Worm (Caenorhabditis elegans): ENCODE measurements around the gene F10D7.10.

The F10D7.10 gene

ce11 chrX:17421532-17422078, 42.0 kb upstream of the F10D7.10 start, which contains the start of gene osm-11:
Gene osm-11, minus strand, starts transcription at chrX:17421582.
- TF ChIP-seq dpl-1 (GFP tag; optimal IDR thresholded peaks at IDR 0.05) (peak in 1 of 3 experiments; percentile 1), elt-2 (tag; optimal IDR thresholded peaks at IDR 0.05) (no peak), unc-130 (tag; optimal IDR thresholded peaks at IDR 0.05) (peak; percentile 56), fos-1 (tag; optimal IDR thresholded peaks at IDR 0.05) (no peak), snu-23 (GFP tag; optimal IDR thresholded peaks at IDR 0.05) (peak; percentile 52), lsy-2 (tag; optimal IDR thresholded peaks at IDR 0.05) (peak in 1 of 2 experiments; percentile 1), nhr-85 (tag) (peak; percentile 98), lin-35 (GFP tag; optimal IDR thresholded peaks at IDR 0.05) (peak in 1 of 2 experiments; percentile 31), sup-37 (GFP tag; optimal IDR thresholded peaks at IDR 0.05) (no peak), tbx-2 (tag; optimal IDR thresholded peaks at IDR 0.05) (peak; percentile 63), hlh-4 (tag; optimal IDR thresholded peaks at IDR 0.05) (no peak), vab-15 (tag; optimal IDR thresholded peaks at IDR 0.05) (no peak), C34B4.2 (tag; optimal IDR thresholded peaks at IDR 0.05) (no peak), blmp-1 (tag; optimal IDR thresholded peaks at IDR 0.05) (peak; percentile 84), nhr-237 (tag; optimal IDR thresholded peaks at IDR 0.05) (no peak), ama-1 (optimal IDR thresholded peaks at IDR 0.05) (no peak), nhr-90 (tag; optimal IDR thresholded peaks at IDR 0.05; ENCODE audit: poor library complexity) (peak; percentile 62), ceh-63 (GFP tag; optimal IDR thresholded peaks at IDR 0.05) (no peak), alr-1 (tag; optimal IDR thresholded peaks at IDR 0.05; ENCODE audit: borderline replicate concordance) (no peak), mdl-1 (tag; optimal IDR thresholded peaks at IDR 0.05) (peak in 1 of 2 experiments; percentile 4), nhr-19 (GFP tag; conservative IDR thresholded peaks at IDR 0.05) (peak; percentile 49), lir-3 (tag; optimal IDR thresholded peaks at IDR 0.05; ENCODE audit: poor library complexity) (no peak), nhr-71 (tag; optimal IDR thresholded peaks at IDR 0.05) (peak; percentile 80), dsc-1 (tag; optimal IDR thresholded peaks at IDR 0.05) (no peak), egl-27 (tag; optimal IDR thresholded peaks at IDR 0.05) (peak in 1 of 2 experiments; percentile 20), elt-3 (tag; optimal IDR thresholded peaks at IDR 0.05) (peak in 5 of 6 experiments; percentile 21 to 65 (median 42)), skn-1 (tag; optimal IDR thresholded peaks at IDR 0.05) (peak; percentile 13), snpc-4 (tag; optimal IDR thresholded peaks at IDR 0.05) (no peak), grh-1 (GFP tag; IDR thresholded peaks at IDR 0.05) (peak; percentile 46), lin-14 (GFP tag; optimal IDR thresholded peaks at IDR 0.05) (peak; percentile 50), fkh-10 (GFP tag; optimal IDR thresholded peaks at IDR 0.05) (no peak), nhr-20 (tag; optimal IDR thresholded peaks at IDR 0.05) (peak; percentile 69), efl-1 (optimal IDR thresholded peaks at IDR 0.05) (no peak), efl-1 (GFP tag; optimal IDR thresholded peaks at IDR 0.05 in 1 of 2) (no peak), nhr-77 (tag; optimal IDR thresholded peaks at IDR 0.05) (no peak), egl-13 (tag; optimal IDR thresholded peaks at IDR 0.05) (no peak), lin-39 (tag; optimal IDR thresholded peaks at IDR 0.05) (no peak)

- TF ChIP-seq jun-1 (tag; optimal IDR thresholded peaks at IDR 0.05) (no peak), isw-1 (GFP tag; IDR thresholded peaks at IDR 0.05) (no peak), aha-1 (tag; optimal IDR thresholded peaks at IDR 0.05) (no peak), sptf-1 (tag; optimal IDR thresholded peaks at IDR 0.05) (no peak), nhr-47 (tag; optimal IDR thresholded peaks at IDR 0.05) (no peak), C04F5.9 (tag; optimal IDR thresholded peaks at IDR 0.05) (no peak), elt-3 (tag; optimal IDR thresholded peaks at IDR 0.05) (peak in 1 of 6 experiments; percentile 12), efl-1 (optimal IDR thresholded peaks at IDR 0.05) (no peak), efl-1 (GFP tag; optimal IDR thresholded peaks at IDR 0.05 in 1 of 2) (peak in 1 of 2 experiments; percentile 84), mef-2 (tag; optimal IDR thresholded peaks at IDR 0.05) (no peak), nhr-85 (tag) (no peak), lin-15B (tag; optimal IDR thresholded peaks at IDR 0.05) (no peak), ama-1 (optimal IDR thresholded peaks at IDR 0.05) (peak; percentile 95), hlh-17 (GFP tag; optimal IDR thresholded peaks at IDR 0.05; ENCODE audit: borderline replicate concordance) (no peak), nhr-11 (tag; optimal IDR thresholded peaks at IDR 0.05) (no peak), nhr-237 (tag; optimal IDR thresholded peaks at IDR 0.05) (no peak), grh-1 (GFP tag; IDR thresholded peaks at IDR 0.05) (no peak), mab-9 (GFP tag; IDR thresholded peaks at IDR 0.05) (no peak), ceh-8 (GFP tag; optimal IDR thresholded peaks at IDR 0.05) (no peak), lin-39 (tag; optimal IDR thresholded peaks at IDR 0.05) (no peak), pqm-1 (tag; optimal IDR thresholded peaks at IDR 0.05) (no peak), lin-35 (GFP tag; optimal IDR thresholded peaks at IDR 0.05) (no peak)
These were observed 41.2 kb upstream of the F10D7.10 start for ce11 chrX:17420585-17421459.

Measured in whole organism, L1 larva.